Fruit fly (Drosophila melanogaster) whole organism, embryonic: Measurements from ENCODE around the gene CG15141.
A peak's percentile ranks its signal among the peaks of the same experiment; 100 is the strongest.

Experiments
- Adf1 ChIP-seq: fragments of 200-800 bp; sonication (Bioruptor generic); IDR thresholded peaks from 2 replicates; pipeline ENCODE4 v1.3.6; 2022; ENCODE audit warnings: missing biosample characterization, missing genetic modification characterization
- Bdp1 ChIP-seq: fragments of 200-800 bp; sonication (Bioruptor generic); optimal IDR thresholded peaks from 3 replicates; lab custom pipeline; 2016; ENCODE audit warnings: missing biosample characterization, missing genetic modification characterization
- Blimp-1 ChIP-seq: fragments of 200-800 bp; sonication (Bioruptor generic); optimal IDR thresholded peaks from 3 replicates; lab custom pipeline; 2018; ENCODE audit warnings: missing biosample characterization, missing genetic modification characterization, mild to moderate bottlenecking, moderate library complexity, missing genetic modification reagents
- CG10654 ChIP-seq: fragments of 200-800 bp; sonication (Bioruptor generic); optimal IDR thresholded peaks from 2 replicates; lab custom pipeline; 2016; ENCODE audit warnings: missing biosample characterization, missing genetic modification characterization
- CG12104 ChIP-seq: fragments of 200-800 bp; sonication (Bioruptor generic); optimal IDR thresholded peaks from 3 replicates; lab custom pipeline; 2016; ENCODE audit warnings: missing biosample characterization, missing genetic modification characterization
- CG12236 ChIP-seq: fragments of 200-800 bp; sonication (Bioruptor generic); optimal IDR thresholded peaks from 2 replicates; lab custom pipeline; 2016; ENCODE audit warnings: missing biosample characterization, missing genetic modification characterization
- CG12299 ChIP-seq: fragments of 200-800 bp; sonication (Bioruptor generic); optimal IDR thresholded peaks from 2 replicates; lab custom pipeline; 2018; ENCODE audit warnings: missing biosample characterization, mild to moderate bottlenecking, missing genetic modification characterization
- CG1233 ChIP-seq: fragments of 200-800 bp; sonication (Bioruptor generic); optimal IDR thresholded peaks from 4 replicates; lab custom pipeline; 2018; ENCODE audit warnings: missing biosample characterization, mild to moderate bottlenecking, missing genetic modification characterization
- CG12391 ChIP-seq: fragments of 200-800 bp; sonication (Bioruptor generic); optimal IDR thresholded peaks from 3 replicates; lab custom pipeline; 2018; ENCODE audit warnings: missing biosample characterization, mild to moderate bottlenecking, missing genetic modification characterization, moderate library complexity
- CG13123 ChIP-seq: fragments of 200-800 bp; sonication (Bioruptor generic); optimal IDR thresholded peaks from 2 replicates; lab custom pipeline; 2016; ENCODE audit warnings: missing biosample characterization, missing genetic modification characterization
- CG14014 ChIP-seq: fragments of 200-800 bp; sonication (Bioruptor generic); IDR thresholded peaks from 2 replicates; pipeline ENCODE4 v1.3.6; 2022; ENCODE audit warnings: missing biosample characterization, missing genetic modification characterization
- CG16779 ChIP-seq: fragments of 200-800 bp; sonication (Bioruptor generic); IDR thresholded peaks from 2 replicates; pipeline ENCODE4 v1.3.6; 2022; ENCODE audit warnings: missing biosample characterization, missing genetic modification characterization
- CG17802 ChIP-seq: fragments of 200-800 bp; sonication (Bioruptor generic); optimal IDR thresholded peaks from 2 replicates; lab custom pipeline; 2018; ENCODE audit warnings: missing biosample characterization, mild to moderate bottlenecking, missing genetic modification characterization, moderate library complexity
- CG2129 ChIP-seq: fragments of 200-800 bp; sonication (Bioruptor generic); IDR thresholded peaks from 2 replicates; pipeline ENCODE4 v1.3.6; 2022; ENCODE audit warnings: missing biosample characterization, missing genetic modification characterization; ENCODE audit not compliant: partially characterized antibody
- CG31365 ChIP-seq: fragments of 200-800 bp; sonication (Bioruptor generic); optimal IDR thresholded peaks from 2 replicates; lab custom pipeline; 2018; ENCODE audit warnings: missing biosample characterization, mild to moderate bottlenecking, missing genetic modification characterization
- CG33213 ChIP-seq: fragments of 200-800 bp; sonication (Bioruptor generic); optimal IDR thresholded peaks from 3 replicates; lab custom pipeline; 2016; ENCODE audit warnings: missing biosample characterization, missing genetic modification characterization
- CG3838 ChIP-seq: fragments of 200-800 bp; sonication (Bioruptor generic); optimal IDR thresholded peaks from 3 replicates; lab custom pipeline; 2016; ENCODE audit warnings: missing biosample characterization, missing genetic modification characterization
- CG6175 ChIP-seq: fragments of 200-800 bp; sonication (Bioruptor generic); IDR thresholded peaks from 3 replicates; pipeline ENCODE4 v1.3.6; 2022; ENCODE audit warnings: missing biosample characterization, missing genetic modification characterization
- CG6854 ChIP-seq: fragments of 200-800 bp; sonication (Bioruptor generic); optimal IDR thresholded peaks from 3 replicates; lab custom pipeline; 2017; ENCODE audit warnings: missing biosample characterization, mild to moderate bottlenecking, missing genetic modification characterization
- CG7987 ChIP-seq: fragments of 200-800 bp; sonication (Bioruptor generic); optimal IDR thresholded peaks from 2 replicates; lab custom pipeline; 2018; ENCODE audit warnings: missing biosample characterization, mild to moderate bottlenecking, missing genetic modification characterization, moderate library complexity
- CG8290 ChIP-seq, 3 experiments: fragments of 200-800 bp; sonication (Bioruptor generic); optimal IDR thresholded peaks; 2 replicates each; lab custom pipeline; 2016 to 2019; ENCODE audit warnings: missing biosample characterization in 3 of 3, missing genetic modification characterization in 3 of 3, mild to moderate bottlenecking in 2 of 3, moderate library complexity in 1 of 3
- CG8359 ChIP-seq: fragments of 200-800 bp; sonication (Bioruptor generic); optimal IDR thresholded peaks from 2 replicates; lab custom pipeline; 2017; ENCODE audit warnings: missing biosample characterization, mild to moderate bottlenecking, missing genetic modification characterization, borderline replicate concordance
- CG8388 ChIP-seq: fragments of 200-800 bp; sonication (Bioruptor generic); optimal IDR thresholded peaks from 2 replicates; lab custom pipeline; 2019; ENCODE audit warnings: missing biosample characterization, mild to moderate bottlenecking, missing genetic modification characterization, moderate library complexity
- CHES-1-like ChIP-seq: fragments of 200-800 bp; sonication (Bioruptor generic); optimal IDR thresholded peaks from 2 replicates; lab custom pipeline; 2016; ENCODE audit warnings: missing biosample characterization, missing genetic modification characterization
- Dref ChIP-seq: fragments of 200-800 bp; sonication (Bioruptor generic); IDR thresholded peaks from 2 replicates; pipeline ENCODE4 v1.3.6; 2022; ENCODE audit warnings: missing biosample characterization, missing genetic modification characterization
- Drgx ChIP-seq: fragments of 200-800 bp; sonication (Bioruptor generic); IDR thresholded peaks from 2 replicates; pipeline ENCODE4 v1.3.6; 2022; ENCODE audit warnings: missing biosample characterization, missing genetic modification characterization
- H15 ChIP-seq: fragments of 200-800 bp; sonication (Bioruptor generic); IDR thresholded peaks from 3 replicates; pipeline ENCODE4 v1.3.6; 2022; ENCODE audit warnings: missing biosample characterization, missing genetic modification characterization
- HLH54F ChIP-seq: fragments of 200-800 bp; sonication (Bioruptor generic); optimal IDR thresholded peaks from 3 replicates; lab custom pipeline; 2016; ENCODE audit warnings: missing biosample characterization, missing genetic modification characterization
- Hmr ChIP-seq: fragments of 200-800 bp; sonication (Bioruptor generic); optimal IDR thresholded peaks from 3 replicates; lab custom pipeline; 2017; ENCODE audit warnings: mild to moderate bottlenecking, missing biosample characterization, missing genetic modification reagents, missing genetic modification characterization
- Jarid2 ChIP-seq: fragments of 200-800 bp; sonication (Bioruptor generic); optimal IDR thresholded peaks from 3 replicates; lab custom pipeline; 2017; ENCODE audit warnings: mild to moderate bottlenecking, missing biosample characterization, missing genetic modification reagents, missing genetic modification characterization
- Lim3 ChIP-seq: fragments of 200-800 bp; sonication (Bioruptor generic); IDR thresholded peaks from 2 replicates; pipeline ENCODE4 v1.3.6; 2022; ENCODE audit warnings: missing biosample characterization, missing genetic modification characterization
- NfI ChIP-seq: fragments of 200-800 bp; sonication (Bioruptor generic); optimal IDR thresholded peaks from 3 replicates; lab custom pipeline; 2018; ENCODE audit warnings: missing biosample characterization, mild to moderate bottlenecking, missing genetic modification characterization, moderate library complexity
- Sry-δ ChIP-seq: fragments of 200-800 bp; sonication (Bioruptor generic); optimal IDR thresholded peaks from 2 replicates; lab custom pipeline; 2016; ENCODE audit warnings: missing biosample characterization, missing genetic modification characterization
- Tbp ChIP-seq: fragments of >200 bp; optimal IDR thresholded peaks from 2 replicates; lab custom pipeline; 2018; ENCODE audit warnings: missing biosample characterization, missing genetic modification characterization
- Usf ChIP-seq: fragments of 200-800 bp; sonication (Bioruptor generic); optimal IDR thresholded peaks from 2 replicates; lab custom pipeline; 2017; ENCODE audit warnings: missing genotype, missing biosample characterization, missing genetic modification characterization
- ab ChIP-seq: fragments of 200-800 bp; sonication (Bioruptor generic); optimal IDR thresholded peaks from 2 replicates; lab custom pipeline; 2016; ENCODE audit warnings: missing biosample characterization, missing genetic modification characterization
- chinmo ChIP-seq: fragments of 200-800 bp; sonication (Bioruptor generic); IDR thresholded peaks from 4 replicates; pipeline ENCODE4 v1.3.6; 2022; ENCODE audit warnings: missing biosample characterization, missing genetic modification characterization; ENCODE audit not compliant: partially characterized antibody
- chm ChIP-seq: fragments of 200-800 bp; sonication (Bioruptor generic); IDR thresholded peaks from 2 replicates; pipeline ENCODE4 v1.3.6; 2022; ENCODE audit warnings: missing biosample characterization, missing genetic modification characterization
- croc ChIP-seq: fragments of 200-800 bp; sonication (Bioruptor generic); conservative IDR thresholded peaks from 3 replicates; pipeline ENCODE4 v1.3.6; 2022; ENCODE audit warnings: missing biosample characterization, missing genetic modification characterization
- emc ChIP-seq: fragments of 200-800 bp; sonication (Bioruptor generic); optimal IDR thresholded peaks from 2 replicates; lab custom pipeline; 2016; ENCODE audit warnings: missing biosample characterization, missing genetic modification characterization
- ham ChIP-seq: fragments of 200-800 bp; sonication (Bioruptor generic); IDR thresholded peaks from 2 replicates; pipeline ENCODE4 v1.3.6; 2022; ENCODE audit warnings: missing biosample characterization, missing genetic modification characterization
- lbe ChIP-seq: fragments of 200-800 bp; sonication (Bioruptor generic); optimal IDR thresholded peaks from 2 replicates; lab custom pipeline; 2016; ENCODE audit warnings: missing biosample characterization, mild to moderate bottlenecking, missing genetic modification characterization
- mam ChIP-seq: fragments of 200-800 bp; sonication (Bioruptor generic); optimal IDR thresholded peaks from 3 replicates; lab custom pipeline; 2016; ENCODE audit warnings: missing biosample characterization, missing genetic modification characterization
- p53 ChIP-seq: fragments of 200-800 bp; sonication (Bioruptor generic); optimal IDR thresholded peaks from 2 replicates; lab custom pipeline; 2016; ENCODE audit warnings: missing biosample characterization, missing genetic modification characterization
- pzg ChIP-seq: fragments of 200-800 bp; sonication (Bioruptor generic); optimal IDR thresholded peaks from 3 replicates; lab custom pipeline; 2018; ENCODE audit warnings: missing biosample characterization, mild to moderate bottlenecking, missing genetic modification characterization, moderate library complexity
- repo ChIP-seq: fragments of 200-800 bp; sonication (Bioruptor generic); optimal IDR thresholded peaks from 2 replicates; lab custom pipeline; 2016; ENCODE audit warnings: missing biosample characterization, missing genetic modification characterization
- row ChIP-seq: fragments of 200-800 bp; sonication (Bioruptor generic); IDR thresholded peaks from 3 replicates; pipeline ENCODE4 v1.3.6; 2022; ENCODE audit warnings: missing biosample characterization, missing genetic modification characterization
- salm ChIP-seq: fragments of 200-800 bp; sonication (Bioruptor generic); optimal IDR thresholded peaks from 2 replicates; lab custom pipeline; 2018; ENCODE audit warnings: missing biosample characterization, mild to moderate bottlenecking, missing genetic modification characterization
- seq ChIP-seq: fragments of 200-800 bp; sonication (Bioruptor generic); IDR thresholded peaks from 2 replicates; pipeline ENCODE4 v1.3.6; 2022; ENCODE audit warnings: missing biosample characterization, missing genetic modification characterization
- slou ChIP-seq: fragments of 200-800 bp; sonication (Bioruptor generic); optimal IDR thresholded peaks from 3 replicates; lab custom pipeline; 2016; ENCODE audit warnings: missing biosample characterization, missing genetic modification characterization
- sob ChIP-seq: fragments of 200-800 bp; sonication (Bioruptor generic); IDR thresholded peaks from 2 replicates; pipeline ENCODE4 v1.3.6; 2022; ENCODE audit warnings: missing biosample characterization, missing genetic modification characterization

CG15141 gene

DNA sequence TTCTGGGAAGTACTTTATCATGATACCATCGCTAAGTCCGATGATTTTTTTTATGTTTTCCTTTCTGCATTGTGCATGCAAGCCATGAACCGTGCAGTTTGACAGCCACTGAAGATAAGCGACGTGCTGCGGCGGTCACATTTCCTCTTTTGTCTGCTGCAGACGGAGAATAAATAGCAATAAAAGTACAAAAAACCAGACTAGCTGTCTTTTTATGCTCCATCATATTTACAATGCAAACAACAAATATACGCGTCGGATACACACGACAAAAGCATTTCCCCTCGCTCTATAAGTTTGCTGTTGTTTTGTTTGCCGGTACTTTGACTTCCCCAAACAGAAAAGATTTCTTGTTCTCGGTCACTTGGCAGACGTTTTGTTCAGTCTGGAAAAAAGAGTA, 30.6 kb upstream of the CG15141 start (continued):
- TF ChIP-seq H15 (GFP tag; lab: Robert Waterston, UW) (0 out of 3 replicates have a peak, but pooled peaks have one; percentile 54), salm (tag; lab: Kevin White, UChicago) (peak; percentile 78), HLH54F (GFP tag; lab: Kevin White, UChicago) (no peak), Tbp (GFP tag; lab: Kevin White, UChicago) (no peak), CG16779 (GFP tag; lab: Robert Waterston, UW) (0 out of 2 replicates have a peak, but pooled peaks have one; percentile 34), CG17802 (tag; lab: Kevin White, UChicago) (peak; percentile 51), CHES-1-like (GFP tag; lab: Kevin White, UChicago) (peak; percentile 45), CG1233 (GFP tag; lab: Kevin White, UChicago) (peak; percentile 77), CG10654 (GFP tag; lab: Kevin White, UChicago) (peak; percentile 57), lbe (GFP tag; lab: Kevin White, UChicago) (no peak), Blimp-1 (GFP tag; lab: Kevin White, UChicago) (peak; percentile 86), CG8290 (GFP tag; optimal IDR thresholded peaks at IDR 0.05; lab: Kevin White, UChicago) (peak; percentile 91), CG8290 (tag; optimal IDR thresholded peaks at IDR 0.05; lab: Kevin White, UChicago) (peak; percentile 62 to 76), slou (GFP tag; lab: Kevin White, UChicago) (peak; percentile 13), Lim3 (GFP tag; lab: Robert Waterston, UW) (no peak), Dref (no peak), repo (GFP tag; lab: Kevin White, UChicago) (peak; percentile 56), Bdp1 (GFP tag; lab: Kevin White, UChicago) (peak; percentile 47), ham (GFP tag; lab: Robert Waterston, UW) (no peak), CG8359 (GFP tag; lab: Kevin White, UChicago) (peak; percentile 61), Adf1 (no peak), p53 (peak; percentile 55), mam (GFP tag; lab: Kevin White, UChicago) (peak; percentile 17), CG12391 (tag; lab: Kevin White, UChicago) (peak; percentile 33), CG13123 (GFP tag; lab: Kevin White, UChicago) (peak; percentile 73), chinmo (no peak), emc (GFP tag; lab: Kevin White, UChicago) (no peak), CG33213 (peak; percentile 83), CG6175 (GFP tag; lab: Robert Waterston, UW) (no peak), seq (no peak), Usf (GFP tag; lab: Kevin White, UChicago) (peak; percentile 12), CG8388 (GFP tag; lab: Kevin White, UChicago) (peak; percentile 63), CG14014 (GFP tag; lab: Robert Waterston, UW) (peak; percentile 42; the same call in 1 of the 2 replicates), pzg (GFP tag; lab: Kevin White, UChicago) (no peak), CG12104 (peak; percentile 84), CG6854 (GFP tag; lab: Kevin White, UChicago) (no peak), CG2129 (no peak), chm (GFP tag; lab: Robert Waterston, UW) (peak; percentile 84), Hmr (GFP tag; lab: Kevin White, UChicago) (no peak), CG31365 (tag; lab: Kevin White, UChicago) (peak; percentile 60), ab (GFP tag; lab: Kevin White, UChicago) (no peak), row (no peak), croc (GFP tag; lab: Robert Waterston, UW) (no peak; the same call in 2 of the 3 replicates), NfI (GFP tag; lab: Kevin White, UChicago) (no peak), Sry-δ (GFP tag; lab: Kevin White, UChicago) (peak; percentile 35), Drgx (GFP tag; lab: Robert Waterston, UW) (peak; percentile 28; the same call in 1 of the 2 replicates), CG12299 (tag; lab: Kevin White, UChicago) (peak; percentile 59), CG3838 (GFP tag; lab: Kevin White, UChicago) (no peak), sob (GFP tag; lab: Robert Waterston, UW) (peak; percentile 61), Jarid2 (GFP tag; lab: Kevin White, UChicago) (peak; percentile 54), CG12236 (GFP tag; lab: Kevin White, UChicago) (peak; percentile 75), CG7987 (GFP tag; lab: Kevin White, UChicago) (peak; percentile 83)
